Fruit fly (Drosophila melanogaster): ENCODE measurements around the gene lectin-37Db.

dm6 chr2L:19378620-19379019 lies 40.3 kb upstream of the lectin-37Db start:
- TF ChIP-seq pan (optimal IDR thresholded peaks at IDR 0.05): no peak
- TF ChIP-seq EcR (GFP tag; optimal IDR thresholded peaks at IDR 0.05): no peak
- no peak for TF ChIP-seq usp (GFP tag; optimal IDR thresholded peaks at IDR 0.05)
- TF ChIP-seq CG8478 (optimal IDR thresholded peaks at IDR 0.05): no peak
